Worm (Caenorhabditis elegans): ENCODE measurements around the gene T26A5.6.

Gene T26A5.6

ce11 chrIII:6467005-6467404 lies 16.5 kb upstream of the T26A5.6 start, which contains the start of gene T26A5.2:
Gene T26A5.2, plus strand, starts transcription at chrIII:6467305.
- no peak for TF ChIP-seq W03F9.2 (tag; optimal IDR thresholded peaks at IDR 0.05)
- TF ChIP-seq dao-5 (tag; optimal IDR thresholded peaks at IDR 0.05), result no peak
- no peak for TF ChIP-seq him-1 (tag; optimal IDR thresholded peaks at IDR 0.05)

ce11 chrIII:6464913-6465312 lies 14.4 kb upstream of the T26A5.6 start, which contains the start of gene nduf-2.2:
Gene nduf-2.2, plus strand, starts transcription at chrIII:6465222.
- no peak for TF ChIP-seq dao-5 (tag; optimal IDR thresholded peaks at IDR 0.05)
- TF ChIP-seq W03F9.2 (tag; optimal IDR thresholded peaks at IDR 0.05), result no peak
- TF ChIP-seq him-1 (tag; optimal IDR thresholded peaks at IDR 0.05), result no peak

- TF ChIP-seq W03F9.2 (tag; optimal IDR thresholded peaks at IDR 0.05) (peak; percentile 47), dao-5 (tag; optimal IDR thresholded peaks at IDR 0.05) (no peak), him-1 (tag; optimal IDR thresholded peaks at IDR 0.05) (peak; percentile 21)
Measured at ce11 chrIII:6464113-6464571, 13.6 kb upstream of the T26A5.6 start.

DNA sequence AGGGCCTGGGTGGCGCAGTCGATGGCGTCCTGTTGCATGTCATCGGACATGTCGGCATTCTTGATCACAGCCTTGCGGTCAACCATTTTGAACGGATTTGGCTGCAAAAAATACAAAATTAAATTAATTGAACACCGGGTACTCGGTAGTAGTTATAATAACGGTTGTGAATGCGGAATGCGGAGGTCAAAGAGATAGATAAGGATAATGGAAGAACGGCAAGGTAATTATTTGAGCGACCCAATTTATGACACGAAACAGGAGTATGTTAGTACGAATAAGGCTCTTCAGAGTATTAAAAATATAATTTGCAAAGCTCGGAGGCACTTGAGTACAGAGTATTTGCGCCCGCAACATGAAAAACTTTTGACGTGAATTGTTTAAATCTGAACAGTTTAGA lies 13.2 kb upstream of the T26A5.6 start, which contains the start of gene dlc-1:
dlc-1 (minus strand) TSS at position 101 of the 400 bp plus-strand sequence.
- TF ChIP-seq him-1 (tag; optimal IDR thresholded peaks at IDR 0.05) (no peak), W03F9.2 (tag; optimal IDR thresholded peaks at IDR 0.05) (no peak), dao-5 (tag; optimal IDR thresholded peaks at IDR 0.05) (no peak)

DNA sequence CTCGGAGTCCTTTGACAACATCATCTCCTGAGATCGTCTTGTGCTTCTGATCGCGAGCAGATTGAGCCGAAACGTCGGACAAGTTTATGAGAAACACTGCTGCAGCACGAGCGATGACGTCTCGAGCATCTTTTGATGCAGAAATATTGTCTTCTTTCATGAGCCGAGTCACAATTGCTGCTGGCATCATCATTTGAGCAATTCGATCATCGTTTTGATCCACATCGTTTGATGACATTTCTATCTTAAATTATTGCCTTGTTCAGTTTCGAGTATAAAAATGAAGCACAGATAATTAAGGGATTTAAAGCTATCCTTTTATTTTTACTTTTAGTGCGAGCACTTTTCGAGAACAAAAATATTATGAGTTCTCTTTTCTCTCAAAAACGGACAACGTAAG lies 12.1 kb upstream of the T26A5.6 start, which contains the start of gene T26A5.8:
T26A5.8 (minus strand) TSS at position 247 of the 400 bp plus-strand sequence.
- TF ChIP-seq dao-5 (tag; optimal IDR thresholded peaks at IDR 0.05) (no peak), him-1 (tag; optimal IDR thresholded peaks at IDR 0.05) (no peak), W03F9.2 (tag; optimal IDR thresholded peaks at IDR 0.05) (no peak)

ce11 chrIII:6459820-6460219 lies 9.3 kb upstream of the T26A5.6 start, which contains the start of gene algn-1:
Gene algn-1, plus strand, starts transcription at chrIII:6460120.
- TF ChIP-seq W03F9.2 (tag; optimal IDR thresholded peaks at IDR 0.05) (no peak), him-1 (tag; optimal IDR thresholded peaks at IDR 0.05) (no peak), dao-5 (tag; optimal IDR thresholded peaks at IDR 0.05) (no peak)

DNA sequence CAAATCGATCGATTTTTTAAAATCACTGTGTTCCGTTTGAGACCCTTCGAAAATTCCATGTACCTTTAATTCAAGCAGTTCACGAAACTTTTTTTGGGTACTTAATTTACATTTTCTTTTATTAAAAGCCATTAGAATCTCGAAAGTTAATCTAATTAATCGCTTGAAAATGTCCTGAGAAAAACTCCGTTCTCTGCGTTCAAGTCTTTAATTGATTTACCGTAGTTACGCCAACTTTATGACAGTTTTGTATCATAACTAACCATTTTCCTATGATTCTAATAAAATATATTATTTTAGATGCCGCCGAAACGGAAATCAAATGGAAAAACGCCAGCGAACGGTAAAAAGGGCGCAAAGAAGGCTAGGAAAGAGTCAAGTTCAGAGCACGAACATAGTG lies 3.7 kb upstream of the T26A5.6 start, which contains the start of gene jhdm-1:
jhdm-1 (plus strand) TSS at position 301 of the 400 bp plus-strand sequence.
- TF ChIP-seq dao-5 (tag; optimal IDR thresholded peaks at IDR 0.05) (no peak), W03F9.2 (tag; optimal IDR thresholded peaks at IDR 0.05) (no peak), him-1 (tag; optimal IDR thresholded peaks at IDR 0.05) (no peak)

DNA sequence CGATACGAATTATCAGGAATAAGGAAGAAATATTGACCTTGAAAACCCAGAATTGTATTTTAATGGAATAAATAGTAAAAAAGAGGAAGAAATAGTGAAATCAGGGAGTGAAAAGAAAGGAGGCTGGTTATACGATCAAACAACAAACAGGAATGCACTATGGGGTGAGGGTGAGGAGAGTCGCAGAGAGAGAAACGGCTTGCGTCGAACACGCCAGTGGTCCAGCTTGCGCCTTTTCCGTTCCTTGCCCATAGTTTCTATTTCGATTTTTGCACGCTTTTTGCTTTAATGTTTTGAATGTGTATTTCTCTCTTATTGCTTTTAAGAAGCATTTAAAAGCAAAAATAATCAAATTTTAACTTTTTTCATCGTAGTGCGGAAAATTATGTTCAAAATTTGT lies 3.2 kb upstream of the T26A5.6 start:
- TF ChIP-seq W03F9.2 (tag; optimal IDR thresholded peaks at IDR 0.05) (peak; percentile 81), him-1 (tag; optimal IDR thresholded peaks at IDR 0.05) (no peak), dao-5 (tag; optimal IDR thresholded peaks at IDR 0.05) (no peak)

ce11 chrIII:6452683-6453082 lies 2.2 kb upstream of the T26A5.6 start:
- TF ChIP-seq dao-5 (tag; optimal IDR thresholded peaks at IDR 0.05) (no peak), W03F9.2 (tag; optimal IDR thresholded peaks at IDR 0.05) (no peak), him-1 (tag; optimal IDR thresholded peaks at IDR 0.05) (no peak)

- TF ChIP-seq him-1 (tag; optimal IDR thresholded peaks at IDR 0.05), result no peak
- TF ChIP-seq dao-5 (tag; optimal IDR thresholded peaks at IDR 0.05), result no peak
- TF ChIP-seq W03F9.2 (tag; optimal IDR thresholded peaks at IDR 0.05), result no peak
Measured at ce11 chrIII:6452278-6452677, 1.8 kb upstream of the T26A5.6 start, which contains the start of gene set-1. Gene set-1, minus strand, starts transcription at chrIII:6452378.

DNA sequence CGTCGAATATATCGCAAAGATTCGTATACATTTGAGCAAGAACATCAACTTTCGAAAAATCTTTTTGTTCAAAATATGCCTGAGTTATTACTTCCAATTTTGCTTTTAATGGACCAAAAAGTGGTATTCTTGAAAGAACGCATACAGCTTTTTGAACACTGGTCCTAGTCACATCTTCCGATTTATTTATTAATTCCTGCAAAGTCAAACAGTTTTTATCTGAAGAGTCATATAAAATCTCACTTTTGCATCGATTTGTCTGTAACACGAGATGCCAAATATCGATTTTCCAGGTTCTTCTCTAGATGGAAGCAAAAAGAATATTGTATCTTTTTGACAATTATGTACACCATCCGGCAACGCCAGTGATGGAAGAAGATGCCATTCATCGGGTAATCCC lies 642 bp downstream of the T26A5.6 start:
- TF ChIP-seq dao-5 (tag; optimal IDR thresholded peaks at IDR 0.05) (no peak), him-1 (tag; optimal IDR thresholded peaks at IDR 0.05) (no peak), W03F9.2 (tag; optimal IDR thresholded peaks at IDR 0.05) (no peak)

DNA sequence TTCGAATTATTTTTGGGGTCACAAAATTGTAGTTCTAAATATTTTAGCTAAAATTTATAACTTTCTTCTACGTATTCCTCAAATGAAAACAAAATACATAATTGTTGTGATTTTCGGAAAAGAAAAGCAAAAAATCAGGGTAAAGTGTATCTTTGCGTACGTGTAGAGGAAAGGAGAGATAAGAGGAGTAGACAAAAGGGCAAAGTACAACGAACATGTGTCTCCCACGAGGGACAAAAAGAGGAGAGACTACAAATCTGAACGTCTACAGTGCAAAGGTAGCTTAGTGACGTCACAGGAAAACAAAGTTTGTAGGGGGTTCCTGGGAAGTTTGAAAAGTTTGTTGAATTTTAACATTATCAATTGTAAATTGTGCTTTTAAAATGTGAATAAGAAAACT lies 3.0 kb downstream of the T26A5.6 start:
- no peak for TF ChIP-seq W03F9.2 (tag; optimal IDR thresholded peaks at IDR 0.05)
- no peak for TF ChIP-seq dao-5 (tag; optimal IDR thresholded peaks at IDR 0.05)

DNA sequence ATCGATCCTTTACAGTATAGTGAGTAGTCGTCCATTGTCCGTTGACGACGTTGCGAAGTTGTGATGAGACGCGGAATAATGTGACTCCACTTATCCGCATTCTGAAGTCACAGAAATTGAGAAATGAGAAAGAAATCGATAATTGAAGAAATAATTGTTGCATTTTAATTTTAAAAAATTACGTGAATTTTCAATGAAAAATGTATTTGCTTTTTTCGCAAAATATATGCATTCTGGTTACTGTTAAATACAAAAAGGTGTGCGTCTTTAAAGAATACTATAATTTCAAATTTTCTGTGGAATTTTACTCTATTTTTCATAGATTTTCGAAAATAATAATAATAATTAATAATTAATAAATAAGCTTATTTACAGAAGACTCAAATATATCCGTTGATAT lies 3.7 kb downstream of the T26A5.6 start, which contains the start of gene let-721:
let-721 (minus strand) TSS at position 101 of the 400 bp plus-strand sequence.
- TF ChIP-seq him-1 (tag; optimal IDR thresholded peaks at IDR 0.05) (no peak), W03F9.2 (tag; optimal IDR thresholded peaks at IDR 0.05) (no peak), dao-5 (tag; optimal IDR thresholded peaks at IDR 0.05) (no peak)

DNA sequence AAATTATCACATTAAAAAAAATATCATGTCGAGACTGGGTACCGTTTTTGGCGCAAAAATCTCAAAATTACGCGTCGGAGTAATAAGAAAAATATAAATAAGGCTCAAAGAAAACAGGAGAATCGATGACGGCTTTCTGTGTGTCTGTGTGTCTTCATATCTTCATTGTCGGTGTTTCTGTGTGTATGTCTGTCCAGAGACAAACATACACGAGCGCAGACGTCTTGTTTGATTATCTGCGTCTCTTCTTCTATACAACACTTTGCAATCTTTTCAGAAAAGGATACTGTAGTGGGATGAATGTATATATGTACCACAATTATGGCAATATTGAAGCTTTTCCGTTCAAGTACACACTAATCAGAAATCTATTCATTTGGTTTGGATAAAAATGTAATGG lies 6.2 kb downstream of the T26A5.6 start, which contains the start of gene C05D11.13:
C05D11.13 (minus strand) TSS at position 252 of the 400 bp plus-strand sequence.
- TF ChIP-seq W03F9.2 (tag; optimal IDR thresholded peaks at IDR 0.05), result peak; percentile 65
- no peak for TF ChIP-seq dao-5 (tag; optimal IDR thresholded peaks at IDR 0.05)
- no peak for TF ChIP-seq him-1 (tag; optimal IDR thresholded peaks at IDR 0.05)
